Worm (Caenorhabditis elegans) whole organism, early embryonic: Measurements from ENCODE around the gene F14F3.4.

Experiments
- B0310.2 ChIP-seq: sonication (generic microtip); optimal IDR thresholded peaks from 2 replicates; lab custom pipeline; 2016; ENCODE audit warnings: mild to moderate bottlenecking, missing genetic modification characterization, missing compliant biosample characterization
- F13C5.2 ChIP-seq: sonication (generic microtip); optimal IDR thresholded peaks from 2 replicates; lab custom pipeline; 2017; ENCODE audit warnings: mild to moderate bottlenecking, missing genetic modification characterization, inconsistent platforms, missing compliant biosample characterization
- aly-1 ChIP-seq: sonication (generic microtip); optimal IDR thresholded peaks from 2 replicates; lab custom pipeline; 2016; ENCODE audit warnings: missing genetic modification characterization, missing compliant biosample characterization
- ama-1 ChIP-seq: fragments of 150-350 bp; optimal IDR thresholded peaks from 2 replicates; lab custom pipeline; 2014
- ceh-13 ChIP-seq: fragments of 200-800 bp; sonication (Bioruptor generic); optimal IDR thresholded peaks from 2 replicates; lab custom pipeline; 2018; ENCODE audit warnings: mild to moderate bottlenecking, missing genetic modification characterization, missing compliant biosample characterization
- ceh-36 ChIP-seq: sonication (generic microtip); optimal IDR thresholded peaks from 2 replicates; lab custom pipeline; 2016; ENCODE audit warnings: missing genetic modification characterization, inconsistent platforms, missing compliant biosample characterization
- ets-7 ChIP-seq: sonication (generic microtip); optimal IDR thresholded peaks from 2 replicates; lab custom pipeline; 2016; ENCODE audit warnings: missing genotype, missing genetic modification characterization, missing compliant biosample characterization
- flt-1 ChIP-seq: fragments of 200-800 bp; sonication (Bioruptor generic); IDR thresholded peaks from 2 replicates; pipeline ENCODE4 v1.3.6; 2022; ENCODE audit warnings: missing genetic modification characterization, missing compliant biosample characterization
- hmbx-1 ChIP-seq: sonication (generic microtip); optimal IDR thresholded peaks from 2 replicates; lab custom pipeline; 2016; ENCODE audit warnings: mild to moderate bottlenecking, missing genetic modification characterization, missing compliant biosample characterization
- hmg-4 ChIP-seq: fragments of 200-800 bp; sonication (Bioruptor generic); optimal IDR thresholded peaks from 2 replicates; lab custom pipeline; 2018; ENCODE audit warnings: mild to moderate bottlenecking, missing genetic modification characterization, missing compliant biosample characterization
- hnd-1 ChIP-seq: sonication (generic microtip); optimal IDR thresholded peaks from 2 replicates; lab custom pipeline; 2016; ENCODE audit warnings: missing genetic modification characterization, missing compliant biosample characterization
- pes-1 ChIP-seq: fragments of 200-800 bp; sonication (Bioruptor generic); IDR thresholded peaks from 2 replicates; pipeline ENCODE4 v1.3.6; 2022; ENCODE audit warnings: missing genetic modification reagents, missing genetic modification characterization, missing compliant biosample characterization
- scrt-1 ChIP-seq: fragments of 200-800 bp; sonication (Bioruptor generic); IDR thresholded peaks from 2 replicates; pipeline ENCODE4 v1.3.6; 2022; ENCODE audit warnings: missing genetic modification characterization, missing compliant biosample characterization
- sea-1 ChIP-seq: fragments of 200-800 bp; sonication (Bioruptor generic); conservative IDR thresholded peaks from 2 replicates; pipeline ENCODE4 v1.3.6; 2022; ENCODE audit warnings: missing genetic modification characterization, missing compliant biosample characterization
- tbx-11 ChIP-seq: fragments of 200-800 bp; sonication (Bioruptor generic); IDR thresholded peaks from 2 replicates; pipeline ENCODE4 v1.3.6; 2022; ENCODE audit warnings: missing genetic modification characterization, missing compliant biosample characterization
- tbx-37 ChIP-seq: fragments of 200-800 bp; sonication (Bioruptor generic); conservative IDR thresholded peaks from 2 replicates; pipeline ENCODE4 v1.3.6; 2022; ENCODE audit warnings: missing genetic modification reagents, missing genetic modification characterization, missing compliant biosample characterization
- tra-4 ChIP-seq: sonication (generic microtip); optimal IDR thresholded peaks from 2 replicates; lab custom pipeline; 2017; ENCODE audit warnings: missing genetic modification characterization, missing compliant biosample characterization

The F14F3.4 gene

DNA sequence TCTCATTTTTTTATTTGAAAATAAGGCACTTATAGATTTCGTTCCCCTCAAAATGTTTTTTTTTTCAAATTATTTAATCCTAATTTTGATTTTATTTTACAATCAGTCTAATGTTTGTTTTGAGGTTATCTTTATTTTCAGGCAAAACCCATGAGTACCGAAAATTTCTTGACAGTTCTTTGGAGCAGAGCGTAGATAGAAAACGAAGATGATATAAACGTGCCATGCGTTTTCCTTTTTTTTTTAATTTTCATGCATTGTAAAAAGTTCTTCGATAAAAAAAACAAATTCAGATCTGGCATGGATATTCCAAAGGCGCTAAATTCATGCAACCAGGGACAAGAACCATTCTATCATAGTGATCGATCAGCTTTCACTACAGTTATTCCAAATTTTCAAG, 30.2 kb downstream of the F14F3.4 start, which contains the start of gene C33D3.5:
C33D3.5 (plus strand) TSS at position 301 of the 400 bp plus-strand sequence.
- no peak for TF ChIP-seq hnd-1
- no peak for TF ChIP-seq ceh-36 (tag; lab: Kevin White, UChicago)
- TF ChIP-seq ets-7 (tag; lab: Kevin White, UChicago): no peak
- no peak for TF ChIP-seq F13C5.2
- no peak for TF ChIP-seq hmg-4
- TF ChIP-seq tbx-37 (GFP tag; lab: Robert Waterston, UW): no peak
- TF ChIP-seq scrt-1 (GFP tag; lab: Robert Waterston, UW): no peak

DNA sequence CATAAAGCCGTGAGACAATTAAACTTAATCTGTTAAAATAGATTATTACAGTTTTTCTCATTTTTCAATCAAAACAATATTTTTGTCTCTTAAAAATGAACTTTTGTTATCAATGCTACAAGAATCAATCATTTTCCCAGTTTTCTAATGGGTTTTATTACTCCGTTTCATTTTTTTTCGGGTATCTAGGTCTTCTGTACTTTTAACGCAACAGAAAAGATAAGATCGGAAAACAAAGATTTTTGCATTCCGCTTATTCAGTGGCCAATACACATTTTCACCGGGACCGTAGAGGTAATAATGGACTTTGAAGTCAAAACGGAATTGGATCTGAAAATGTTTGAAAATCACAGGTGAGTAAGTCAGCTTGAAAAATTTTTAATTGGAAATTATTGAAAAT, 32.5 kb downstream of the F14F3.4 start, which contains the start of gene C33D3.4:
C33D3.4 (plus strand) TSS at position 301 of the 400 bp plus-strand sequence.
- TF ChIP-seq hmbx-1 (tag; lab: Kevin White, UChicago) (no peak), scrt-1 (GFP tag; lab: Robert Waterston, UW) (no peak), pes-1 (GFP tag; lab: Robert Waterston, UW) (no peak), tra-4 (no peak), sea-1 (GFP tag; lab: Robert Waterston, UW) (no peak), ets-7 (tag; lab: Kevin White, UChicago) (no peak), hnd-1 (no peak), tbx-37 (GFP tag; lab: Robert Waterston, UW) (no peak), aly-1 (no peak), F13C5.2 (no peak), tbx-11 (no peak), ceh-13 (GFP tag; lab: Kevin White, UChicago) (no peak), ceh-36 (tag; lab: Kevin White, UChicago) (no peak), hmg-4 (no peak), B0310.2 (tag; lab: Kevin White, UChicago) (no peak), ama-1 (no peak), flt-1 (no peak)

ce11 chrX:10485300-10485755, 35.9 kb downstream of the F14F3.4 start, which contains the start of gene C33D3.3:
TSS of gene C33D3.3 (plus strand) at chrX:10485350.
- TF ChIP-seq F13C5.2: no peak
- no peak for TF ChIP-seq scrt-1 (GFP tag; lab: Robert Waterston, UW)
- no peak for TF ChIP-seq tbx-11
- TF ChIP-seq pes-1 (GFP tag; lab: Robert Waterston, UW): no peak
- TF ChIP-seq tra-4: no peak
- TF ChIP-seq ceh-13 (GFP tag; lab: Kevin White, UChicago): no peak
- TF ChIP-seq hnd-1: no peak
- TF ChIP-seq tbx-37 (GFP tag; lab: Robert Waterston, UW): no peak
- no peak for TF ChIP-seq ets-7 (tag; lab: Kevin White, UChicago)
- TF ChIP-seq ama-1: no peak
- TF ChIP-seq hmbx-1 (tag; lab: Kevin White, UChicago): no peak
- no peak for TF ChIP-seq sea-1 (GFP tag; lab: Robert Waterston, UW)
- TF ChIP-seq hmg-4: no peak
- TF ChIP-seq B0310.2 (tag; lab: Kevin White, UChicago): no peak
- no peak for TF ChIP-seq flt-1
- TF ChIP-seq aly-1: no peak
- TF ChIP-seq ceh-36 (tag; lab: Kevin White, UChicago): no peak

DNA sequence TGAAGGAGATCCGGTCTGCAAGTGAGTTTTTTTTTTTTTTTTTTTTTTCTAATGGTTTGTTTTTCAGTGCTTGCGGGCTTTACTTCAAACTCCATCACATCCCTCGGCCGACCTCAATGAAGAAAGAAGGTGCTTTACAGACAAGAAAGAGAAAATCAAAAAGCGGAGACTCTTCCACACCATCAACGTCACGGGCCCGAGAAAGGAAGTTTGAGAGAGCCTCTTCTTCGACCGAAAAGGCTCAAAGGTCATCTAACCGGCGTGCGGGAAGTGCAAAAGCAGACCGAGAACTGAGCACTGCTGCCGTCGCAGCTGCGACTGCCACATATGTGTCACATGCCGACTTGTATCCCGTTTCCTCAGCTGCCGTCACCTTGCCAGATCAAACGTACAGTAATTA, 38.9 kb downstream of the F14F3.4 start:
- TF ChIP-seq tra-4 (no peak), flt-1 (no peak), sea-1 (GFP tag; lab: Robert Waterston, UW) (no peak), pes-1 (GFP tag; lab: Robert Waterston, UW) (no peak), scrt-1 (GFP tag; lab: Robert Waterston, UW) (no peak), ets-7 (tag; lab: Kevin White, UChicago) (no peak), tbx-11 (no peak), hmbx-1 (tag; lab: Kevin White, UChicago) (no peak), hnd-1 (no peak), ceh-36 (tag; lab: Kevin White, UChicago) (no peak), F13C5.2 (no peak), tbx-37 (GFP tag; lab: Robert Waterston, UW) (no peak), hmg-4 (no peak), ceh-13 (GFP tag; lab: Kevin White, UChicago) (no peak), B0310.2 (tag; lab: Kevin White, UChicago) (no peak), aly-1 (no peak), ama-1 (no peak)

ce11 chrX:10480563-10481290, 40.5 kb downstream of the F14F3.4 start, which contains the start of gene elt-2:
TSS of gene elt-2 (plus strand) at chrX:10481240.
- TF ChIP-seq hmbx-1 (tag; lab: Kevin White, UChicago) (no peak), ceh-36 (tag; lab: Kevin White, UChicago) (no peak), hmg-4 (no peak), pes-1 (GFP tag; lab: Robert Waterston, UW) (no peak), F13C5.2 (no peak), B0310.2 (tag; lab: Kevin White, UChicago) (no peak), flt-1 (no peak), aly-1 (no peak), tbx-37 (GFP tag; lab: Robert Waterston, UW) (no peak), ceh-13 (GFP tag; lab: Kevin White, UChicago) (no peak), ama-1 (no peak), tbx-11 (no peak), ets-7 (tag; lab: Kevin White, UChicago) (no peak), sea-1 (GFP tag; lab: Robert Waterston, UW) (no peak), tra-4 (no peak), hnd-1 (no peak), scrt-1 (GFP tag; lab: Robert Waterston, UW) (no peak)

ce11 chrX:10479108-10479738, 42.0 kb downstream of the F14F3.4 start:
- TF ChIP-seq flt-1 (no peak), ceh-36 (tag; lab: Kevin White, UChicago) (no peak), pes-1 (GFP tag; lab: Robert Waterston, UW) (no peak), aly-1 (no peak), B0310.2 (tag; lab: Kevin White, UChicago) (no peak), ets-7 (tag; lab: Kevin White, UChicago) (no peak), ceh-13 (GFP tag; lab: Kevin White, UChicago) (no peak), ama-1 (no peak), sea-1 (GFP tag; lab: Robert Waterston, UW) (no peak)
